Worm (Caenorhabditis elegans) whole organism, midembryonic: ENCODE results near the gene srz-94.

Source experiments
- T22C8.4 ChIP-seq: fragments of 200-800 bp; sonication (Bioruptor generic); IDR thresholded peaks from 2 replicates; pipeline ENCODE4 v1.3.6; 2022; ENCODE audit warnings: missing genetic modification characterization, missing compliant biosample characterization
- cog-1 ChIP-seq: sonication (generic microtip); optimal IDR thresholded peaks from 2 replicates; lab custom pipeline; 2016; ENCODE audit warnings: missing genetic modification characterization, missing compliant biosample characterization
- flt-1 ChIP-seq: fragments of 200-800 bp; sonication (Bioruptor generic); IDR thresholded peaks from 2 replicates; pipeline ENCODE4 v1.3.6; 2022; ENCODE audit warnings: missing genetic modification characterization, missing compliant biosample characterization
- klf-2 ChIP-seq: fragments of 200-800 bp; sonication (Bioruptor generic); conservative IDR thresholded peaks from 2 replicates; pipeline ENCODE4 v1.3.6; 2022; ENCODE audit warnings: missing genetic modification reagents, missing genetic modification characterization, missing compliant biosample characterization
- med-1 ChIP-seq: sonication (generic microtip); optimal IDR thresholded peaks from 2 replicates; lab custom pipeline; 2017; ENCODE audit warnings: missing genetic modification characterization, mild to moderate bottlenecking, missing compliant biosample characterization, antibody characterized with exemption, missing genetic modification reagents; ENCODE audit not compliant: insufficient read depth
- tab-1 ChIP-seq: fragments of 200-800 bp; sonication (Bioruptor generic); IDR thresholded peaks from 2 replicates; pipeline ENCODE4 v1.3.6; 2022; ENCODE audit warnings: missing genetic modification characterization, missing compliant biosample characterization
- ztf-23 ChIP-seq: fragments of 200-800 bp; sonication (Bioruptor generic); IDR thresholded peaks from 2 replicates; pipeline ENCODE4 v1.3.6; 2022; ENCODE audit warnings: missing genetic modification reagents, missing genetic modification characterization, missing compliant biosample characterization
- ztf-29 ChIP-seq: fragments of 200-800 bp; sonication (Bioruptor generic); IDR thresholded peaks from 2 replicates; pipeline ENCODE4 v1.3.6; 2022; ENCODE audit warnings: missing genetic modification reagents, missing genetic modification characterization, missing compliant biosample characterization

DNA sequence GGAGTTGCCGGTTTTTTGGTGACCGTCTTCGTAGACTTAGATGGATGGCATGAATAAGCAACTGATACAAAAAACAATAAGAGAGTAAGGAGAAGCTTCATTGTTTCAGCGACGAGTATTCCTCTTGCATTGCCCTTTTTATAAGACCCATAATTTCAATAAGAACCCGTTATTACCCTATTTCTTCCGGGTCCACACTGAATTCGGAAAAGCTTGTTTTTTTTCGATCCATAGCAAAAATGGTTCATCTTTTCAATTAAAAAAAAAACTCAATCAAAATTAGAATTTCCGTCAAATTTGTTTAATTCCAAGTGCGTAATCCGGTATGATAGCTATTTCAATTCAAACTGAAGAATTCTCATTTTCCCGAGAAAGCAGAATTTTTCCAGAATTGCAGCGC, 48.7 kb downstream of the srz-94 start, which contains the start of gene Y102A5C.40:
- TF ChIP-seq flt-1 (GFP tag; lab: Robert Waterston, UW): no peak
- no peak for TF ChIP-seq klf-2 (GFP tag; lab: Robert Waterston, UW)
- no peak for TF ChIP-seq T22C8.4 (GFP tag; lab: Robert Waterston, UW)
- no peak for TF ChIP-seq tab-1 (GFP tag; lab: Robert Waterston, UW)
- no peak for TF ChIP-seq ztf-23 (GFP tag; lab: Robert Waterston, UW)
- no peak for TF ChIP-seq med-1 (GFP tag; lab: Kevin White, UChicago)
- no peak for TF ChIP-seq ztf-29 (GFP tag; lab: Robert Waterston, UW)
- TF ChIP-seq cog-1 (tag; lab: Kevin White, UChicago): no peak
